Worm (Caenorhabditis elegans) whole organism, L4 larva: Measurements from ENCODE around the gene Y39B6A.42.

ENCODE experiments used
- aly-2 ChIP-seq: sonication (generic microtip); optimal IDR thresholded peaks from 2 replicates; lab custom pipeline; 2018; ENCODE audit warnings: missing biosample characterization, missing genetic modification characterization
- ceh-20 ChIP-seq: fragments of 200-800 bp; sonication (Bioruptor generic); IDR thresholded peaks from 2 replicates; pipeline ENCODE4 v1.3.6; 2022; ENCODE audit warnings: missing genetic modification reagents, missing genetic modification characterization, missing compliant biosample characterization
- ces-1 ChIP-seq: fragments of 150-350 bp; sonication (generic microtip); optimal IDR thresholded peaks from 4 replicates; lab custom pipeline; 2014; ENCODE audit warnings: missing biosample characterization, missing genetic modification reagents, missing genetic modification characterization
- daf-12 ChIP-seq: fragments of 150-350 bp; optimal IDR thresholded peaks from 2 replicates; lab custom pipeline; 2014; ENCODE audit warnings: missing biosample characterization, missing genetic modification reagents, missing genetic modification characterization
- hlh-11 ChIP-seq: fragments of 200-800 bp; sonication (Bioruptor generic); optimal IDR thresholded peaks from 2 replicates; lab custom pipeline; 2018; ENCODE audit warnings: mild to moderate bottlenecking, missing genetic modification characterization, missing compliant biosample characterization
- jun-1 ChIP-seq: fragments of 150-350 bp; optimal IDR thresholded peaks from 2 replicates; lab custom pipeline; 2014; ENCODE audit warnings: missing biosample characterization, missing genetic modification reagents, missing genetic modification characterization
- mep-1 ChIP-seq: fragments of 150-350 bp; sonication (generic microtip); optimal IDR thresholded peaks from 3 replicates; lab custom pipeline; 2014; ENCODE audit warnings: missing biosample characterization, missing genetic modification characterization
- skn-1 ChIP-seq: fragments of 150-350 bp; optimal IDR thresholded peaks from 2 replicates; lab custom pipeline; 2014; ENCODE audit warnings: missing biosample characterization, missing genetic modification characterization
- ztf-7 ChIP-seq: fragments of 150-350 bp; optimal IDR thresholded peaks from 2 replicates; lab custom pipeline; 2014; ENCODE audit warnings: missing biosample characterization, missing genetic modification characterization

DNA sequence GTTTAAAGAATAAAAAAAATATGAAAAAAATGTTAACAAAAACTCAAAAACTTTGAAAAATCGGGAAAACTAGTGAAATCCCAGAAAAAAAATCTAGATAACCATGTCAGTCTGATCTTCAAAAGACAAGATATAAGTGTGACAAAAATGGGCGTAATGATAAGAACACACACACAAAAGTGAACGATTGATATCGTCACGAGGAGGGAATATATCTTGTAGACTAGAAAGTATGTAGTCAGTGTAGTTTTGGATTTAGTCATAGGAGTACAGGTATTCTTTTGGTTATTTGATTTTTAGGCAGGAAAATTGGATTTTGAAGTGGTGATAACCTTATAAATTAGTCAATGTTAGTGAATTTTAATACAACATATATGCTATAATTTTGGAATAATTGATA is 34.9 kb downstream of the Y39B6A.42 start:
- no peak for TF ChIP-seq mep-1
- TF ChIP-seq ces-1 (GFP tag; lab: Kevin White, UChicago): no peak
- TF ChIP-seq aly-2 (tag; lab: Kevin White, UChicago): no peak
- no peak for TF ChIP-seq ztf-7 (tag; lab: Kevin White, UChicago)
- no peak for TF ChIP-seq ceh-20 (GFP tag; lab: Robert Waterston, UW)
- no peak for TF ChIP-seq hlh-11 (tag; lab: Kevin White, UChicago)
- TF ChIP-seq jun-1 (tag; lab: Kevin White, UChicago): no peak
- TF ChIP-seq daf-12 (tag; lab: Kevin White, UChicago): no peak
- no peak for TF ChIP-seq skn-1 (tag; lab: Kevin White, UChicago)
